Fruit fly (Drosophila melanogaster) whole organism, embryonic: ENCODE results near the gene Tom70.

Experiments used
- Atf-2 ChIP-seq: fragments of 200-800 bp; sonication (Bioruptor generic); optimal IDR thresholded peaks from 2 replicates; lab custom pipeline; 2016; ENCODE audit warnings: missing biosample characterization, missing genetic modification characterization
- CG10209 ChIP-seq: fragments of 200-800 bp; sonication (Bioruptor generic); optimal IDR thresholded peaks from 3 replicates; lab custom pipeline; 2017; ENCODE audit warnings: missing biosample characterization, mild to moderate bottlenecking, missing genetic modification characterization, missing genetic modification reagents
- CG12071 ChIP-seq: fragments of 200-800 bp; sonication (Bioruptor generic); optimal IDR thresholded peaks from 3 replicates; lab custom pipeline; 2018; ENCODE audit warnings: missing biosample characterization, mild to moderate bottlenecking, missing genetic modification characterization
- CG14667 ChIP-seq: fragments of 200-800 bp; sonication (Bioruptor generic); IDR thresholded peaks from 2 replicates; pipeline ENCODE4 v1.3.6; 2022; ENCODE audit warnings: missing biosample characterization, missing genetic modification characterization
- CG2678 ChIP-seq: fragments of 200-800 bp; sonication (Bioruptor generic); optimal IDR thresholded peaks from 3 replicates; lab custom pipeline; 2019; ENCODE audit warnings: missing biosample characterization, mild to moderate bottlenecking, missing genetic modification characterization, moderate library complexity
- CG2712 ChIP-seq: fragments of 200-800 bp; optimal IDR thresholded peaks from 3 replicates; lab custom pipeline; 2019; ENCODE audit warnings: missing biosample characterization, mild to moderate bottlenecking, missing genetic modification characterization, moderate library complexity
- CG4617 ChIP-seq: fragments of 200-800 bp; sonication (Bioruptor generic); optimal IDR thresholded peaks from 3 replicates; lab custom pipeline; 2016; ENCODE audit warnings: missing biosample characterization, missing genetic modification characterization, borderline replicate concordance
- CG6175 ChIP-seq: fragments of 200-800 bp; sonication (Bioruptor generic); IDR thresholded peaks from 3 replicates; pipeline ENCODE4 v1.3.6; 2022; ENCODE audit warnings: missing biosample characterization, missing genetic modification characterization
- CG6254 ChIP-seq: fragments of 200-800 bp; sonication (Bioruptor generic); optimal IDR thresholded peaks from 3 replicates; lab custom pipeline; 2017; ENCODE audit warnings: mild to moderate bottlenecking, missing biosample characterization, missing genetic modification reagents, missing genetic modification characterization
- CG6689 ChIP-seq: fragments of 200-800 bp; sonication (Bioruptor generic); IDR thresholded peaks from 2 replicates; pipeline ENCODE4 v1.3.6; 2022; ENCODE audit warnings: missing biosample characterization, missing genetic modification characterization
- CG6791 ChIP-seq: fragments of 200-800 bp; sonication (Bioruptor generic); IDR thresholded peaks from 3 replicates; pipeline ENCODE4 v1.3.6; 2022; ENCODE audit warnings: missing biosample characterization, missing genetic modification characterization; ENCODE audit not compliant: partially characterized antibody
- CG7271 ChIP-seq: fragments of 200-800 bp; sonication (Bioruptor generic); optimal IDR thresholded peaks from 2 replicates; lab custom pipeline; 2018; ENCODE audit warnings: missing biosample characterization, mild to moderate bottlenecking, missing genetic modification characterization, moderate library complexity
- CG8388 ChIP-seq: fragments of 200-800 bp; sonication (Bioruptor generic); optimal IDR thresholded peaks from 2 replicates; lab custom pipeline; 2019; ENCODE audit warnings: missing biosample characterization, mild to moderate bottlenecking, missing genetic modification characterization, moderate library complexity
- CG8478 ChIP-seq: fragments of >200 bp; optimal IDR thresholded peaks from 2 replicates; lab custom pipeline; 2018
- CG9215 ChIP-seq: fragments of 200-800 bp; sonication (Bioruptor generic); IDR thresholded peaks from 2 replicates; pipeline ENCODE4 v1.3.6; 2022; ENCODE audit warnings: missing biosample characterization, missing genetic modification characterization
- CG9876 ChIP-seq: fragments of 200-800 bp; sonication (Bioruptor generic); optimal IDR thresholded peaks from 2 replicates; lab custom pipeline; 2016; ENCODE audit warnings: missing biosample characterization, missing genetic modification characterization
- Chrac-16 ChIP-seq: fragments of 200-800 bp; sonication (Bioruptor generic); optimal IDR thresholded peaks from 3 replicates; lab custom pipeline; 2016; ENCODE audit warnings: missing biosample characterization, missing genetic modification characterization
- D19B ChIP-seq: fragments of 200-800 bp; sonication (Bioruptor generic); optimal IDR thresholded peaks from 2 replicates; lab custom pipeline; 2017; ENCODE audit warnings: missing biosample characterization, mild to moderate bottlenecking, missing genetic modification characterization
- Deaf1 ChIP-seq: fragments of 200-800 bp; optimal IDR thresholded peaks from 3 replicates; lab custom pipeline; 2019; ENCODE audit warnings: missing biosample characterization, mild to moderate bottlenecking, missing genetic modification characterization, moderate library complexity
- Gug ChIP-seq: fragments of 200-800 bp; sonication (Bioruptor generic); IDR thresholded peaks from 4 replicates; pipeline ENCODE4 v1.3.6; 2022; ENCODE audit warnings: missing biosample characterization, missing genetic modification characterization
- Kr ChIP-seq: fragments of 200-800 bp; sonication (Bioruptor generic); optimal IDR thresholded peaks from 2 replicates; lab custom pipeline; 2017; ENCODE audit warnings: missing biosample characterization, mild to moderate bottlenecking, missing genetic modification characterization
- Mad ChIP-seq: fragments of 200-800 bp; sonication (Bioruptor generic); optimal IDR thresholded peaks from 2 replicates; lab custom pipeline; 2016; ENCODE audit warnings: missing biosample characterization, missing genetic modification characterization
- Nf-YB ChIP-seq: fragments of 200-800 bp; sonication (Bioruptor generic); optimal IDR thresholded peaks from 3 replicates; lab custom pipeline; 2019; ENCODE audit warnings: missing biosample characterization, mild to moderate bottlenecking, missing genetic modification characterization, moderate library complexity
- Optix ChIP-seq: fragments of 200-800 bp; sonication (Bioruptor generic); IDR thresholded peaks from 3 replicates; pipeline ENCODE4 v1.3.6; 2022; ENCODE audit warnings: missing biosample characterization, missing genetic modification characterization
- Sox100B ChIP-seq: fragments of 200-800 bp; sonication (Bioruptor generic); optimal IDR thresholded peaks from 3 replicates; lab custom pipeline; 2018; ENCODE audit warnings: missing biosample characterization, mild to moderate bottlenecking, missing genetic modification characterization
- Stat92E ChIP-seq, 3 experiments: fragments of >200 bp in 2 of 3; fragments of 200-800 bp in 1 of 3; sonication (Bioruptor generic) in 1 of 3; optimal IDR thresholded peaks; 2 replicates each; lab custom pipeline; 2017 to 2019; ENCODE audit warnings: missing biosample characterization in 3 of 3, missing genetic modification characterization in 3 of 3, mild to moderate bottlenecking in 1 of 3, moderate library complexity in 1 of 3
- YL-1 ChIP-seq: fragments of 200-800 bp; sonication (Bioruptor generic); optimal IDR thresholded peaks from 3 replicates; lab custom pipeline; 2017; ENCODE audit warnings: missing biosample characterization, mild to moderate bottlenecking, missing genetic modification characterization
- amos ChIP-seq: fragments of 200-800 bp; sonication (Bioruptor generic); IDR thresholded peaks from 2 replicates; pipeline ENCODE4 v1.3.6; 2022; ENCODE audit warnings: missing biosample characterization, missing genetic modification characterization; ENCODE audit not compliant: partially characterized antibody
- cas ChIP-seq: fragments of 200-800 bp; sonication (Bioruptor generic); IDR thresholded peaks from 2 replicates; pipeline ENCODE4 v1.3.6; 2022; ENCODE audit warnings: missing biosample characterization, missing genetic modification characterization
- chinmo ChIP-seq: fragments of 200-800 bp; sonication (Bioruptor generic); IDR thresholded peaks from 4 replicates; pipeline ENCODE4 v1.3.6; 2022; ENCODE audit warnings: missing biosample characterization, missing genetic modification characterization; ENCODE audit not compliant: partially characterized antibody
- ci ChIP-seq: fragments of 200-800 bp; sonication (Bioruptor generic); IDR thresholded peaks from 3 replicates; pipeline ENCODE4 v1.3.6; 2022; ENCODE audit warnings: missing biosample characterization, missing genetic modification characterization
- croc ChIP-seq: fragments of 200-800 bp; sonication (Bioruptor generic); conservative IDR thresholded peaks from 3 replicates; pipeline ENCODE4 v1.3.6; 2022; ENCODE audit warnings: missing biosample characterization, missing genetic modification characterization
- da ChIP-seq: fragments of 200-800 bp; sonication (Bioruptor generic); optimal IDR thresholded peaks from 2 replicates; lab custom pipeline; 2016; ENCODE audit warnings: missing biosample characterization, missing genetic modification characterization
- eyg ChIP-seq: fragments of 200-800 bp; sonication (Bioruptor generic); optimal IDR thresholded peaks from 3 replicates; lab custom pipeline; 2016; ENCODE audit warnings: missing biosample characterization, missing genetic modification characterization
- fd3F ChIP-seq: fragments of 200-800 bp; sonication (Bioruptor generic); optimal IDR thresholded peaks from 2 replicates; lab custom pipeline; 2018; ENCODE audit warnings: missing biosample characterization, mild to moderate bottlenecking, missing genetic modification characterization, moderate library complexity
- grau ChIP-seq: fragments of 200-800 bp; optimal IDR thresholded peaks from 3 replicates; lab custom pipeline; 2019; ENCODE audit warnings: missing biosample characterization, mild to moderate bottlenecking, missing genetic modification characterization, moderate library complexity
- h ChIP-seq: fragments of >200 bp; optimal IDR thresholded peaks from 2 replicates; lab custom pipeline; 2017
- ind ChIP-seq: fragments of 200-800 bp; sonication (Bioruptor generic); optimal IDR thresholded peaks from 3 replicates; lab custom pipeline; 2016; ENCODE audit warnings: missing biosample characterization, missing genetic modification characterization
- jing ChIP-seq: fragments of 200-800 bp; sonication (Bioruptor generic); optimal IDR thresholded peaks from 2 replicates; lab custom pipeline; 2018; ENCODE audit warnings: missing biosample characterization, mild to moderate bottlenecking, missing genetic modification characterization
- lilli ChIP-seq: fragments of 200-800 bp; sonication (Bioruptor generic); optimal IDR thresholded peaks from 3 replicates; lab custom pipeline; 2016; ENCODE audit warnings: missing biosample characterization, missing genetic modification characterization
- lmd ChIP-seq: fragments of 200-800 bp; sonication (Bioruptor generic); IDR thresholded peaks from 2 replicates; pipeline ENCODE4 v1.3.6; 2022; ENCODE audit warnings: missing biosample characterization, missing genetic modification characterization
- mirr ChIP-seq: fragments of 200-800 bp; sonication (Bioruptor generic); optimal IDR thresholded peaks from 3 replicates; lab custom pipeline; 2018; ENCODE audit warnings: missing biosample characterization, mild to moderate bottlenecking, missing genetic modification characterization
- nerfin-1 ChIP-seq: fragments of 200-800 bp; sonication (Bioruptor generic); optimal IDR thresholded peaks from 3 replicates; lab custom pipeline; 2019; ENCODE audit warnings: missing biosample characterization, mild to moderate bottlenecking, missing genetic modification characterization, moderate library complexity
- nmo ChIP-seq: fragments of 200-800 bp; sonication (Bioruptor generic); optimal IDR thresholded peaks from 2 replicates; lab custom pipeline; 2018; ENCODE audit warnings: missing biosample characterization, mild to moderate bottlenecking, missing genetic modification characterization, moderate library complexity
- sd ChIP-seq: fragments of 200-800 bp; sonication (Bioruptor generic); optimal IDR thresholded peaks from 3 replicates; lab custom pipeline; 2018; ENCODE audit warnings: missing biosample characterization, mild to moderate bottlenecking, missing genetic modification characterization, moderate library complexity
- sens ChIP-seq: fragments of 200-800 bp; sonication (Bioruptor generic); peaks from one replicate; lab custom pipeline; 2016; ENCODE audit warnings: missing biosample characterization, missing genetic modification characterization
- slp2 ChIP-seq: fragments of 200-800 bp; sonication (Bioruptor generic); optimal IDR thresholded peaks from 2 replicates; lab custom pipeline; 2016; ENCODE audit warnings: missing biosample characterization, missing genetic modification characterization
- tll ChIP-seq, 2 experiments: fragments of 200-800 bp in 1 of 2; fragments of >200 bp in 1 of 2; sonication (Bioruptor generic) in 1 of 2; optimal IDR thresholded peaks; 2 replicates each; lab custom pipeline; 2017 to 2019; ENCODE audit warnings: missing biosample characterization in 2 of 2, missing genetic modification characterization in 2 of 2, mild to moderate bottlenecking in 1 of 2, moderate library complexity in 1 of 2
- unpg ChIP-seq: fragments of 200-800 bp; sonication (Bioruptor generic); optimal IDR thresholded peaks from 3 replicates; lab custom pipeline; 2018; ENCODE audit warnings: missing biosample characterization, mild to moderate bottlenecking, missing genetic modification characterization, moderate library complexity
- zen ChIP-seq: fragments of 200-800 bp; sonication (Bioruptor generic); optimal IDR thresholded peaks from 3 replicates; lab custom pipeline; 2018; ENCODE audit warnings: missing biosample characterization, mild to moderate bottlenecking, missing genetic modification characterization, moderate library complexity
- zen2 ChIP-seq: fragments of 200-800 bp; sonication (Bioruptor generic); IDR thresholded peaks from 3 replicates; pipeline ENCODE4 v1.3.6; 2022; ENCODE audit warnings: missing biosample characterization, missing genetic modification characterization; ENCODE audit not compliant: partially characterized antibody

Gene Tom70

DNA sequence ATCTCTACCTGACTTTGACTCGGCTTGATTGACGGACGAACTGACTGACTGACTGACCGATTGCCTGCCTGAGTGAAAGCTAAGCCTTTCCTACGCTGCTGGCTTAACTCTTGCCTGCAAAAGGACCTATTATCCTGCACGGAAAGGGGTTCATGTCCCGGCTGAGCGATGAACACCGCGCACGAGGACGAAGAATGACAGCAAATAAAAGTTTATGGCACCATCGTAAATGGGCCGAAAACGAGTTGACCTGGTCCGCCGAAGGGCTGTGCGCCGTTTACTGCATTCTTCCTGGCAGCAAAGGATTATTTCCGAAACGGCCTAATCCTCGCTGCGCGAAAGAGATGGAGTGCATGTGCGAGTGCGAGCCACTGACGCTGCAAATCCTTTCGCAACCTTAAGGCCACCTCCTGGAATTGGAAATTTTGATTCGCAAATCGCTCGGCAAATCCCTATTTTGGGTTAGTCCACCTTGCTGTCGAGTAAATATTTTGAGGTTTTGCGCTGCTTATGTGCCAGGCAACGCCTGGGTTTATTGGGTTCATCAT, 42.9 kb upstream of the Tom70 start (continued):
- TF ChIP-seq sd (tag; lab: Kevin White, UChicago) (no peak), Mad (GFP tag; lab: Kevin White, UChicago) (no peak), Atf-2 (GFP tag; lab: Kevin White, UChicago) (no peak), CG14667 (GFP tag; lab: Robert Waterston, UW) (no peak), CG6175 (no peak), CG9215 (GFP tag; lab: Robert Waterston, UW) (no peak), lmd (GFP tag; lab: Robert Waterston, UW) (no peak), jing (GFP tag; lab: Kevin White, UChicago) (no peak), CG10209 (GFP tag; lab: Kevin White, UChicago) (no peak), CG2678 (no peak), CG9876 (no peak), zen (tag; lab: Kevin White, UChicago) (peak; percentile 90), Stat92E (GFP tag; optimal IDR thresholded peaks at IDR 0.05; lab: Kevin White, UChicago) (no peak), unpg (GFP tag; lab: Kevin White, UChicago) (no peak), CG2712 (tag; lab: Kevin White, UChicago) (no peak), Gug (GFP tag; lab: Robert Waterston, UW) (no peak), grau (tag; lab: Kevin White, UChicago) (no peak), CG6254 (GFP tag; lab: Kevin White, UChicago) (no peak), zen2 (GFP tag; lab: Robert Waterston, UW) (no peak), fd3F (GFP tag; lab: Kevin White, UChicago) (no peak), Kr (GFP tag; lab: Kevin White, UChicago) (peak; percentile 73), da (GFP tag; lab: Kevin White, UChicago) (no peak), lilli (no peak), YL-1 (no peak), Chrac-16 (GFP tag; lab: Kevin White, UChicago) (no peak), ci (no peak), h (lab: Kevin White, UChicago) (no peak), Optix (GFP tag; lab: Robert Waterston, UW) (no peak), CG4617 (GFP tag; lab: Kevin White, UChicago) (no peak), chinmo (GFP tag; lab: Robert Waterston, UW) (no peak), mirr (GFP tag; lab: Kevin White, UChicago) (no peak), CG12071 (GFP tag; lab: Kevin White, UChicago) (no peak), CG7271 (tag; lab: Kevin White, UChicago) (peak; percentile 91), amos (GFP tag; lab: Robert Waterston, UW) (0 out of 2 replicates have a peak, but pooled peaks have one; percentile 14), ind (GFP tag; lab: Kevin White, UChicago) (no peak), CG8478 (lab: Kevin White, UChicago) (peak; percentile 67), CG6791 (no peak), sens (GFP tag; lab: Kevin White, UChicago) (peak; percentile 67), D19B (GFP tag; lab: Kevin White, UChicago) (no peak), croc (no peak), nmo (GFP tag; lab: Kevin White, UChicago) (no peak), Nf-YB (no peak), slp2 (GFP tag; lab: Kevin White, UChicago) (no peak), cas (no peak), tll (GFP tag; optimal IDR thresholded peaks at IDR 0.05; lab: Kevin White, UChicago) (peak; percentile 41 to 100), Deaf1 (tag; lab: Kevin White, UChicago) (no peak), Sox100B (GFP tag; lab: Kevin White, UChicago) (no peak), eyg (GFP tag; lab: Kevin White, UChicago) (no peak), nerfin-1 (tag; lab: Kevin White, UChicago) (no peak), CG8388 (no peak), CG6689 (GFP tag; lab: Robert Waterston, UW) (no peak)
